Worm (Caenorhabditis elegans): ENCODE measurements around the gene F58G11.4.

DNA sequence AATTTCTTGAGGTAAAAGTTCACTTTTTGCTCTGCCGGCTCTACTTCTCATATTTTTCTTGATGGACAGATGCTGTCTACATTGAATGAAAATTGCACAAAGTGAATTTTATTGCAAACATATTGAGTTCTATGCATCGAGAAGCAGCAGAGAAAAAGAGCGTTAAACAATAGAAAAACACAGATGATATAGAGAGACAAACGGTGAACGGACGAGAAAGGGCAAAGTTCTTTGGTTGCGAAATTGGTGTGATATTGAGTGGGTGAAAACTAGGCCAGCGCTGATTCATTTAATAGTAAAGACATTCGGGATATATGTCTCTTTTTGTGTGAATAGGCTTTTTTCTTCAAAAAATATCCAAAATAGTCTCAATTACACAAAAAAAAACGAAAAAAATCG, 18.0 kb upstream of the F58G11.4 start:
- TF ChIP-seq him-1 (tag; optimal IDR thresholded peaks at IDR 0.05) (no peak), W03F9.2 (tag; optimal IDR thresholded peaks at IDR 0.05) (no peak), dao-5 (tag; optimal IDR thresholded peaks at IDR 0.05) (no peak)
